Worm (Caenorhabditis elegans): ENCODE data around the gene mrps-21.

Gene mrps-21

ce11 chrIV:4643577-4643976 lies 15.7 kb downstream of the mrps-21 start:
- TF ChIP-seq Y53F4B.3 (GFP tag; IDR thresholded peaks at IDR 0.05) (no peak), madf-3 (GFP tag; IDR thresholded peaks at IDR 0.05) (no peak), hrde-1 (tag; optimal IDR thresholded peaks at IDR 0.05; ENCODE audit: borderline replicate concordance) (no peak), zfh-2 (GFP tag; conservative IDR thresholded peaks at IDR 0.05) (no peak), ztf-28 (GFP tag; IDR thresholded peaks at IDR 0.05) (no peak), pha-4 (tag; optimal IDR thresholded peaks at IDR 0.05) (no peak), lin-35 (GFP tag; optimal IDR thresholded peaks at IDR 0.05) (no peak), attf-3 (GFP tag; conservative IDR thresholded peaks at IDR 0.05) (no peak), unc-130 (GFP tag; optimal IDR thresholded peaks at IDR 0.05) (no peak), nhr-80 (tag; optimal IDR thresholded peaks at IDR 0.05) (no peak), pbrm-1 (GFP tag; IDR thresholded peaks at IDR 0.05) (no peak), F57A8.1 (GFP tag; optimal IDR thresholded peaks at IDR 0.05) (no peak), sdz-38 (tag; optimal IDR thresholded peaks at IDR 0.05) (no peak), C06A6.2 (GFP tag; conservative IDR thresholded peaks at IDR 0.05) (no peak), ccch-3 (GFP tag; optimal IDR thresholded peaks at IDR 0.05) (no peak), ets-4 (GFP tag; optimal IDR thresholded peaks at IDR 0.05) (no peak), ceh-27 (GFP tag; optimal IDR thresholded peaks at IDR 0.05) (no peak), bed-2 (GFP tag; IDR thresholded peaks at IDR 0.05) (no peak), gei-17 (GFP tag; optimal IDR thresholded peaks at IDR 0.05) (no peak), D2030.7 (GFP tag; IDR thresholded peaks at IDR 0.05) (no peak)

- no peak for TF ChIP-seq B0019.2 (GFP tag; conservative IDR thresholded peaks at IDR 0.05)
- TF ChIP-seq ztf-26 (tag; optimal IDR thresholded peaks at IDR 0.05): peak; percentile 18
Observed at ce11 chrIV:4640941-4641340, 18.4 kb downstream of the mrps-21 start.

ce11 chrIV:4639352-4639751 lies 20.0 kb downstream of the mrps-21 start:
- no peak for TF ChIP-seq egl-44 (GFP tag; IDR thresholded peaks at IDR 0.05)
- no peak for TF ChIP-seq F52B5.7 (tag; optimal IDR thresholded peaks at IDR 0.05)

- TF ChIP-seq ets-4 (GFP tag; optimal IDR thresholded peaks at IDR 0.05): no peak
- 0 out of 2 replicates have a peak, but pooled peaks have one; percentile 13 for TF ChIP-seq lin-26 (GFP tag; IDR thresholded peaks at IDR 0.05)
- no peak for TF ChIP-seq nhr-27 (tag; optimal IDR thresholded peaks at IDR 0.05)
- TF ChIP-seq die-1 (tag; optimal IDR thresholded peaks at IDR 0.05): no peak
- TF ChIP-seq ztf-28 (GFP tag; IDR thresholded peaks at IDR 0.05): 0 out of 2 replicates have a peak, but pooled peaks have one; percentile 41
Observed at ce11 chrIV:4637840-4638239, 21.5 kb downstream of the mrps-21 start, which contains the start of gene F19C7.8. Gene F19C7.8 (minus strand): TSS chrIV:4638095.

- TF ChIP-seq sea-2 (GFP tag; IDR thresholded peaks at IDR 0.05) (no peak), F33H1.4 (GFP tag; IDR thresholded peaks at IDR 0.05) (no peak), lir-1 (GFP tag; conservative IDR thresholded peaks at IDR 0.05) (no peak), lin-35 (GFP tag; optimal IDR thresholded peaks at IDR 0.05) (no peak), hlh-26 (GFP tag; conservative IDR thresholded peaks at IDR 0.05) (no peak), mxl-1 (tag; optimal IDR thresholded peaks at IDR 0.05) (no peak), nfya-1 (tag; optimal IDR thresholded peaks at IDR 0.05; ENCODE audit: borderline replicate concordance, insufficient read depth) (no peak), F57A8.1 (GFP tag; optimal IDR thresholded peaks at IDR 0.05) (no peak), egrh-3 (GFP tag; IDR thresholded peaks at IDR 0.05) (no peak), F52B5.7 (tag; optimal IDR thresholded peaks at IDR 0.05) (no peak), lag-1 (GFP tag; IDR thresholded peaks at IDR 0.05) (no peak), let-607 (tag; optimal IDR thresholded peaks at IDR 0.05) (no peak), ama-1 (optimal IDR thresholded peaks at IDR 0.05) (no peak), ama-1 (GFP tag; optimal IDR thresholded peaks at IDR 0.05) (no peak), B0336.3 (GFP tag; IDR thresholded peaks at IDR 0.05) (no peak), B0261.1 (tag; optimal IDR thresholded peaks at IDR 0.05) (no peak), Y56A3A.18 (GFP tag; IDR thresholded peaks at IDR 0.05) (no peak), C06A6.2 (GFP tag; conservative IDR thresholded peaks at IDR 0.05) (no peak), fkh-3 (tag; optimal IDR thresholded peaks at IDR 0.05) (no peak)
Observed at ce11 chrIV:4636001-4636400, 23.3 kb downstream of the mrps-21 start, which contains the start of gene R105.5. Gene R105.5 (plus strand): TSS chrIV:4636301.
